Worm (Caenorhabditis elegans): ENCODE results near the gene fbxb-79.

ce11 chrIV:11160707-11161106 lies 28.6 kb downstream of the fbxb-79 start, which contains the start of gene C08F8.15:
- no peak for TF ChIP-seq T22C8.4 (GFP tag; IDR thresholded peaks at IDR 0.05)
- TF ChIP-seq flt-1 (GFP tag; IDR thresholded peaks at IDR 0.05): no peak
- TF ChIP-seq cog-1 (tag; optimal IDR thresholded peaks at IDR 0.05): no peak
- no peak for TF ChIP-seq ztf-23 (GFP tag; IDR thresholded peaks at IDR 0.05)

Data from whole organism, midembryonic.